Fruit fly (Drosophila melanogaster): ENCODE results near the gene CG5004.

The CG5004 gene

dm6 chrX:17147983-17148637, 40.7 kb downstream of the CG5004 start, which contains the start of gene RpS5a (continued):
- TF ChIP-seq Sox100B (GFP tag; optimal IDR thresholded peaks at IDR 0.05) (peak; percentile 86), emc (GFP tag; optimal IDR thresholded peaks at IDR 0.05) (peak; percentile 88), CG11504 (tag; optimal IDR thresholded peaks at IDR 0.05) (no peak), danr (GFP tag; IDR thresholded peaks at IDR 0.05) (0 out of 2 replicates have a peak, but pooled peaks have one; percentile 24), repo (GFP tag; optimal IDR thresholded peaks at IDR 0.05) (peak; percentile 74), CG14860 (GFP tag; IDR thresholded peaks at IDR 0.05; ENCODE audit: partially characterized antibody) (peak; percentile 71), CG9437 (GFP tag; optimal IDR thresholded peaks at IDR 0.05) (peak; percentile 75), gcm2 (GFP tag; optimal IDR thresholded peaks at IDR 0.05) (peak; percentile 61), CG9215 (GFP tag; IDR thresholded peaks at IDR 0.05) (peak; percentile 76), ato (GFP tag; IDR thresholded peaks at IDR 0.05; ENCODE audit: partially characterized antibody) (peak; percentile 53; the same call in 1 of the 2 replicates), gce (GFP tag; IDR thresholded peaks at IDR 0.05) (peak; percentile 68; the same call in 2 of the 3 replicates), dysf (GFP tag; IDR thresholded peaks at IDR 0.05) (peak; percentile 76), slou (GFP tag; optimal IDR thresholded peaks at IDR 0.05) (peak; percentile 86), CG18599 (GFP tag; optimal IDR thresholded peaks at IDR 0.05) (peak; percentile 85), lola (GFP tag; optimal IDR thresholded peaks at IDR 0.05) (peak in 1 of 3 experiments; percentile 48), hkb (optimal IDR thresholded peaks at IDR 0.05) (no peak), hkb (GFP tag; IDR thresholded peaks at IDR 0.05) (peak; percentile 71), seq (GFP tag; IDR thresholded peaks at IDR 0.05) (peak; percentile 71), fd64A (GFP tag; optimal IDR thresholded peaks at IDR 0.05) (peak; percentile 83), CG11085 (GFP tag; IDR thresholded peaks at IDR 0.05) (peak; percentile 47; the same call in 1 of the 2 replicates), sqz (GFP tag; optimal IDR thresholded peaks at IDR 0.05) (peak; percentile 64), CG7745 (tag; optimal IDR thresholded peaks at IDR 0.05) (no peak), Ets97D (GFP tag; optimal IDR thresholded peaks at IDR 0.05) (peak; percentile 98), CG16779 (GFP tag; IDR thresholded peaks at IDR 0.05) (0 out of 2 replicates have a peak, but pooled peaks have one; percentile 63), sr (GFP tag; IDR thresholded peaks at IDR 0.05) (peak; percentile 63; the same call in 2 of the 3 replicates), crp (GFP tag; optimal IDR thresholded peaks at IDR 0.05) (peak in 1 of 2 experiments; percentile 46), NK7.1 (GFP tag; optimal IDR thresholded peaks at IDR 0.05) (peak; percentile 76), maf-S (GFP tag; optimal IDR thresholded peaks at IDR 0.05) (peak; percentile 76), Doc3 (GFP tag; IDR thresholded peaks at IDR 0.05; ENCODE audit: partially characterized antibody) (peak; percentile 71), CG17568 (GFP tag; optimal IDR thresholded peaks at IDR 0.05) (peak; percentile 62), Hmx (GFP tag; optimal IDR thresholded peaks at IDR 0.05) (no peak), CG12071 (GFP tag; optimal IDR thresholded peaks at IDR 0.05) (peak; percentile 84), CG31441 (GFP tag; IDR thresholded peaks at IDR 0.05) (peak; percentile 61), YL-1 (GFP tag; optimal IDR thresholded peaks at IDR 0.05) (peak; percentile 98), CG15601 (tag; optimal IDR thresholded peaks at IDR 0.05) (peak; percentile 47), Elba2 (GFP tag; optimal IDR thresholded peaks at IDR 0.05) (peak; percentile 25), CG10321 (GFP tag; IDR thresholded peaks at IDR 0.05) (0 out of 2 replicates have a peak, but pooled peaks have one; percentile 40), tgo (GFP tag; IDR thresholded peaks at IDR 0.05) (peak; percentile 62), CG16815 (GFP tag; optimal IDR thresholded peaks at IDR 0.05) (peak; percentile 67), CG32772 (GFP tag; IDR thresholded peaks at IDR 0.05) (peak; percentile 60), z (GFP tag; IDR thresholded peaks at IDR 0.05) (no peak), gem (tag; optimal IDR thresholded peaks at IDR 0.05) (peak; percentile 37), otp (GFP tag; IDR thresholded peaks at IDR 0.05) (peak; percentile 79), grn (GFP tag; optimal IDR thresholded peaks at IDR 0.05) (peak; percentile 48), CG18262 (tag; optimal IDR thresholded peaks at IDR 0.05) (peak; percentile 67), fu2 (GFP tag; optimal IDR thresholded peaks at IDR 0.05) (peak; percentile 75), tap (tag; optimal IDR thresholded peaks at IDR 0.05) (peak; percentile 51), CG9609 (GFP tag; optimal IDR thresholded peaks at IDR 0.05) (peak; percentile 86), CG14050 (GFP tag; IDR thresholded peaks at IDR 0.05) (peak; percentile 55; the same call in 2 of the 3 replicates)

All from whole organism, embryonic.